Worm (Caenorhabditis elegans) whole organism, young adult: ENCODE data around the gene ubc-1.

Experiments used
- B0035.1 ChIP-seq: sonication (generic microtip); optimal IDR thresholded peaks from 2 replicates; lab custom pipeline; 2016; ENCODE audit warnings: missing genetic modification characterization, mild to moderate bottlenecking, missing compliant biosample characterization, missing genotype, missing genetic modification reagents
- B0336.3 ChIP-seq: fragments of 200-800 bp; sonication (Bioruptor generic); IDR thresholded peaks from 2 replicates; pipeline ENCODE4 v1.3.6; 2022; ENCODE audit warnings: missing genetic modification characterization, missing compliant biosample characterization
- C06A6.2 ChIP-seq: fragments of 200-800 bp; sonication (Bioruptor generic); conservative IDR thresholded peaks from 2 replicates; pipeline ENCODE4 v1.3.6; 2022; ENCODE audit warnings: missing genetic modification characterization, missing compliant biosample characterization
- D2030.7 ChIP-seq: fragments of 200-800 bp; sonication (Bioruptor generic); IDR thresholded peaks from 2 replicates; pipeline ENCODE4 v1.3.6; 2022; ENCODE audit warnings: missing genetic modification reagents, missing genetic modification characterization, missing compliant biosample characterization
- F10E7.11 ChIP-seq: sonication (generic microtip); optimal IDR thresholded peaks from 2 replicates; lab custom pipeline; 2017; ENCODE audit warnings: mild to moderate bottlenecking, missing genetic modification characterization, moderate library complexity, missing compliant biosample characterization
- F23B12.7 ChIP-seq: sonication (generic microtip); optimal IDR thresholded peaks from 2 replicates; lab custom pipeline; 2017; ENCODE audit warnings: missing genetic modification characterization, mild to moderate bottlenecking, missing compliant biosample characterization, antibody characterized with exemption, moderate library complexity; ENCODE audit not compliant: insufficient read depth
- F37B4.10 ChIP-seq: fragments of 200-800 bp; sonication (Bioruptor generic); IDR thresholded peaks from 2 replicates; pipeline ENCODE4 v1.3.6; 2022; ENCODE audit warnings: missing genetic modification characterization, missing compliant biosample characterization
- F52B5.7 ChIP-seq: sonication (generic microtip); optimal IDR thresholded peaks from 2 replicates; lab custom pipeline; 2016; ENCODE audit warnings: mild to moderate bottlenecking, missing genetic modification characterization, missing compliant biosample characterization
- F57A8.1 ChIP-seq: fragments of 200-800 bp; sonication (Bioruptor generic); optimal IDR thresholded peaks from 2 replicates; lab custom pipeline; 2018; ENCODE audit warnings: mild to moderate bottlenecking, missing genetic modification characterization, moderate library complexity, missing compliant biosample characterization
- K11D2.4 ChIP-seq: fragments of 200-800 bp; sonication (Bioruptor generic); IDR thresholded peaks from 2 replicates; pipeline ENCODE4 v1.3.6; 2022; ENCODE audit warnings: missing genetic modification reagents, missing genetic modification characterization, missing compliant biosample characterization
- T26A5.8 ChIP-seq: sonication (generic microtip); optimal IDR thresholded peaks from 2 replicates; lab custom pipeline; 2016; ENCODE audit warnings: missing genetic modification characterization, missing compliant biosample characterization
- Y53F4B.3 ChIP-seq: fragments of 200-800 bp; sonication (Bioruptor generic); IDR thresholded peaks from 2 replicates; pipeline ENCODE4 v1.3.6; 2022; ENCODE audit warnings: missing genetic modification reagents, missing genetic modification characterization, missing compliant biosample characterization
- Y53G8AR.9 ChIP-seq: fragments of 200-800 bp; sonication (Bioruptor generic); conservative IDR thresholded peaks from 2 replicates; pipeline ENCODE4 v1.3.6; 2022; ENCODE audit warnings: missing genetic modification reagents, missing genetic modification characterization, missing compliant biosample characterization
- Y56A3A.18 ChIP-seq: fragments of 200-800 bp; sonication (Bioruptor generic); IDR thresholded peaks from 2 replicates; pipeline ENCODE4 v1.3.6; 2022; ENCODE audit warnings: missing genetic modification reagents, missing genetic modification characterization, missing compliant biosample characterization
- Y79H2A.3 ChIP-seq: fragments of 200-800 bp; sonication (Bioruptor generic); conservative IDR thresholded peaks from 2 replicates; pipeline ENCODE4 v1.3.6; 2022; ENCODE audit warnings: missing genetic modification reagents, missing genetic modification characterization, missing compliant biosample characterization
- aptf-3 ChIP-seq: fragments of 200-800 bp; sonication (Bioruptor generic); IDR thresholded peaks from 2 replicates; pipeline ENCODE4 v1.3.6; 2022; ENCODE audit warnings: missing genetic modification characterization, missing compliant biosample characterization
- bed-1 ChIP-seq: fragments of 200-800 bp; sonication (Bioruptor generic); IDR thresholded peaks from 2 replicates; pipeline ENCODE4 v1.3.6; 2022; ENCODE audit warnings: missing genetic modification reagents, missing genetic modification characterization, missing compliant biosample characterization
- ccch-3 ChIP-seq: fragments of 200-800 bp; sonication (Bioruptor generic); optimal IDR thresholded peaks from 2 replicates; lab custom pipeline; 2018; ENCODE audit warnings: mild to moderate bottlenecking, missing genetic modification characterization, missing compliant biosample characterization
- cebp-2 ChIP-seq: fragments of 200-800 bp; sonication (Bioruptor generic); IDR thresholded peaks from 2 replicates; pipeline ENCODE4 v1.3.6; 2022; ENCODE audit warnings: missing genetic modification characterization, missing compliant biosample characterization
- ceh-100 ChIP-seq: fragments of 200-800 bp; sonication (Bioruptor generic); IDR thresholded peaks from 2 replicates; pipeline ENCODE4 v1.3.6; 2022; ENCODE audit warnings: missing genetic modification reagents, missing genetic modification characterization, missing compliant biosample characterization
- ceh-91 ChIP-seq: fragments of 200-800 bp; sonication (Bioruptor generic); IDR thresholded peaks from 2 replicates; pipeline ENCODE4 v1.3.6; 2022; ENCODE audit warnings: missing genetic modification reagents, missing genetic modification characterization, missing compliant biosample characterization
- chd-7 ChIP-seq: sonication (generic microtip); optimal IDR thresholded peaks from 2 replicates; lab custom pipeline; 2016; ENCODE audit warnings: mild to moderate bottlenecking, missing genetic modification characterization, moderate library complexity, missing compliant biosample characterization
- die-1 ChIP-seq: sonication (generic microtip); optimal IDR thresholded peaks from 2 replicates; lab custom pipeline; 2016; ENCODE audit warnings: missing genotype, mild to moderate bottlenecking, missing genetic modification characterization, missing compliant biosample characterization
- dox-1 ChIP-seq: fragments of 200-800 bp; sonication (Bioruptor generic); IDR thresholded peaks from 2 replicates; pipeline ENCODE4 v1.3.6; 2022; ENCODE audit warnings: missing genetic modification reagents, missing genetic modification characterization, missing compliant biosample characterization
- egl-18 ChIP-seq: fragments of 200-800 bp; sonication (Bioruptor generic); IDR thresholded peaks from 2 replicates; pipeline ENCODE4 v1.3.6; 2022; ENCODE audit warnings: missing genetic modification reagents, missing genetic modification characterization, missing compliant biosample characterization
- egl-44 ChIP-seq: fragments of 200-800 bp; sonication (Bioruptor generic); IDR thresholded peaks from 2 replicates; pipeline ENCODE4 v1.3.6; 2022; ENCODE audit warnings: missing genetic modification reagents, missing genetic modification characterization, missing compliant biosample characterization
- hmg-1.2 ChIP-seq: fragments of 200-800 bp; sonication (Bioruptor generic); IDR thresholded peaks from 2 replicates; pipeline ENCODE4 v1.3.6; 2022; ENCODE audit warnings: missing genetic modification reagents, missing genetic modification characterization, missing compliant biosample characterization
- hmg-20 ChIP-seq: fragments of 200-800 bp; sonication (Bioruptor generic); IDR thresholded peaks from 2 replicates; pipeline ENCODE4 v1.3.6; 2022; ENCODE audit warnings: missing genetic modification reagents, missing genetic modification characterization, missing compliant biosample characterization
- let-526 ChIP-seq: fragments of 200-800 bp; sonication (Bioruptor generic); IDR thresholded peaks from 2 replicates; pipeline ENCODE4 v1.3.6; 2022; ENCODE audit warnings: missing genetic modification reagents, missing genetic modification characterization, missing compliant biosample characterization
- lin-26 ChIP-seq: fragments of 200-800 bp; sonication (Bioruptor generic); IDR thresholded peaks from 2 replicates; pipeline ENCODE4 v1.3.6; 2022; ENCODE audit warnings: missing genetic modification reagents, missing genetic modification characterization, missing compliant biosample characterization
- lsy-27 ChIP-seq: sonication (generic microtip); optimal IDR thresholded peaks from 2 replicates; lab custom pipeline; 2017; ENCODE audit warnings: missing genetic modification characterization, mild to moderate bottlenecking, missing compliant biosample characterization, antibody characterized with exemption, missing genotype, borderline replicate concordance; ENCODE audit not compliant: insufficient read depth
- madf-6 ChIP-seq: fragments of 200-800 bp; sonication (Bioruptor generic); IDR thresholded peaks from 2 replicates; pipeline ENCODE4 v1.3.6; 2022; ENCODE audit warnings: missing genetic modification reagents, missing genetic modification characterization, missing compliant biosample characterization
- mel-28 ChIP-seq: sonication (generic microtip); optimal IDR thresholded peaks from 2 replicates; lab custom pipeline; 2016; ENCODE audit warnings: borderline replicate concordance, mild to moderate bottlenecking, missing genetic modification characterization, missing compliant biosample characterization
- rpc-1 ChIP-seq, 2 experiments: fragments of 150-350 bp in 1 of 2; sonication (generic microtip) in 1 of 2; optimal IDR thresholded peaks; 2 replicates each; lab custom pipeline; 2014 to 2018; ENCODE audit warnings: missing biosample characterization in 1 of 2, missing genetic modification characterization in 1 of 2, missing genetic modification reagents in 1 of 2, missing genotype in 1 of 2
- snpc-1.1 ChIP-seq: sonication (generic microtip); optimal IDR thresholded peaks from 2 replicates; lab custom pipeline; 2017; ENCODE audit warnings: missing genetic modification characterization, mild to moderate bottlenecking, missing compliant biosample characterization, antibody characterized with exemption, moderate library complexity, missing genotype, missing genetic modification reagents; ENCODE audit not compliant: insufficient read depth
- snpc-1.3 ChIP-seq: sonication (generic microtip); optimal IDR thresholded peaks from 2 replicates; lab custom pipeline; 2017; ENCODE audit warnings: missing genetic modification characterization, mild to moderate bottlenecking, missing compliant biosample characterization, antibody characterized with exemption, moderate library complexity, missing genotype, missing genetic modification reagents; ENCODE audit not compliant: insufficient read depth
- snpc-3.4 ChIP-seq: sonication (generic microtip); optimal IDR thresholded peaks from 2 replicates; lab custom pipeline; 2017; ENCODE audit warnings: missing genetic modification characterization, mild to moderate bottlenecking, missing compliant biosample characterization, antibody characterized with exemption, moderate library complexity, missing genotype, missing genetic modification reagents
- snpc-4 ChIP-seq, 5 experiments: fragments of 150-350 bp in 1 of 5; sonication (generic microtip) in 4 of 5; optimal IDR thresholded peaks; 2 replicates each; lab custom pipeline; 2014 to 2018; ENCODE audit warnings: missing genetic modification characterization in 5 of 5, missing biosample characterization in 3 of 5, antibody characterized with exemption in 2 of 5, mild to moderate bottlenecking in 2 of 5, missing compliant biosample characterization in 2 of 5, missing genotype in 2 of 5, moderate library complexity in 2 of 5, missing genetic modification reagents in 1 of 5
- sptf-2 ChIP-seq: fragments of 200-800 bp; sonication (Bioruptor generic); optimal IDR thresholded peaks from 2 replicates; lab custom pipeline; 2018; ENCODE audit warnings: mild to moderate bottlenecking, missing genetic modification characterization, missing compliant biosample characterization
- unc-130 ChIP-seq: sonication (generic microtip); optimal IDR thresholded peaks from 2 replicates; lab custom pipeline; 2016; ENCODE audit warnings: missing genetic modification reagents, missing genetic modification characterization, missing compliant biosample characterization
- unc-62 ChIP-seq: fragments of 150-350 bp; optimal IDR thresholded peaks from 2 replicates; lab custom pipeline; 2014; ENCODE audit warnings: missing biosample characterization, missing genetic modification reagents, missing genetic modification characterization
- ztf-6 ChIP-seq: fragments of 200-800 bp; sonication (Bioruptor generic); IDR thresholded peaks from 2 replicates; pipeline ENCODE4 v1.3.6; 2022; ENCODE audit warnings: missing genetic modification reagents, missing genetic modification characterization, missing compliant biosample characterization

The ubc-1 gene

DNA sequence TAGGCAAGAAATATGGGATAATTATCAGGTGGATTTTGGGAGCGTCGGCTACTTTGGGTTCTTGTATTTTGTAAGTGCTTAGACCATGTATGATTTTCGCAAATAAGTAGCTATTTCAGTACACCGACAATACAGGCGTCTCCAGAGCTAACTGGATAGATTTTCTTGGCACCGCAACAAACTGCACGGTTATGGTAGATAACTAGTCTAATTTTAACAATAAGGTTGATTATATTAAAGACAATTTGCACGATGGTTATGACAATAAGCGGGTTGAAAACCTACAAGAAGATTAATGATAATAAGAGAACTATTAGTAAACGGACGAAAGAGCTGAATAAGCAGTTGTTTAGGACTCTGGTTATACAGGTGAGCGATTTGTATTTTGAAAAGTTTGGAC, 35.5 kb upstream of the ubc-1 start:
- TF ChIP-seq unc-62 (GFP tag; lab: Kevin White, UChicago) (no peak), D2030.7 (GFP tag; lab: Robert Waterston, UW) (no peak), sptf-2 (no peak), egl-18 (no peak), snpc-1.1 (tag; lab: Kevin White, UChicago) (no peak), F10E7.11 (tag; lab: Kevin White, UChicago) (no peak), F23B12.7 (tag; lab: Kevin White, UChicago) (no peak), aptf-3 (GFP tag; lab: Robert Waterston, UW) (no peak)
- TF ChIP-seq, all 124 proteins: peak for 0

DNA sequence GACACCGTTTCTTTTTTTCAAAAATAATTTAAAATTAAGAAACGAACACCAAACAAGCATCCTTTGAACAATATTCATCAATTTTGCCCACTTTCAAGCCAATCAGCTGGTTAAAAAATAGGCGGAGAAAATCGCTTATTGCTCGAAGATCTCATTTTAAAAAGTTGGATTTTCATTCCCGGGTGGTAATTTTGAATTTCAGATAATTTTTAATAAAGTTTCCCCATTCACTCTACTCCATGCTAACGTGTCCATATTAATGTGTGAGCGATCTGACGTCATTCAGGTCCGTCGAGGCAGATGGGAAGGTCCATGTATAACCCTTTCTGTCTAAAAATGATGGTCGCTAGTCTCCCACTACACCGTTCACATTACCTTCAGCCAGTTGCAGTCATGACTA, 34.3 kb upstream of the ubc-1 start, which contains the start of gene fbxb-55:
Gene fbxb-55 (plus strand): TSS at position 301 of the 400 bp plus-strand sequence.
- TF ChIP-seq C06A6.2 (GFP tag; lab: Robert Waterston, UW) (no peak), F52B5.7 (tag; lab: Kevin White, UChicago) (no peak), bed-1 (GFP tag; lab: Robert Waterston, UW) (no peak), B0035.1 (no peak)
- TF ChIP-seq, all 124 proteins: peak for 0

DNA sequence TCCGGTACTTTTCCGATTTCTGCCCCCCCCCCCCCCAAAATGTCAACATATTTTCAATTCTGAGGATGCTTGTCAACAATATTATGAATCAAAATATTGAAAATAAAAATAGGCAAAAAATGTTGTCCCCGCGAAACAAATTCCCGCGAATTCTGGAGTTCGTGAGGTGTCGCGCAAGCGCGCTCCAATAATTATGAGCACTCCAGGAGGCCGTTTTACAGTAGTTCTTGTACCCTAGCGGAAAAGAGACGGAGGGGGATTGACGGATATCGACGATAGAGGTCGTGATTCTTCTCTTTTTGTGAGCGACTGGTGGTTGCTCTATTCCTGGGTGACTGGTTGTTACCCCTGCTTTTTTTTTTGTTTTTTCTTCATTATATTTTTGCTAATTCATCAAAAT, 32.0 kb upstream of the ubc-1 start:
- TF ChIP-seq unc-130 (GFP tag; lab: Kevin White, UChicago) (no peak), Y53F4B.3 (GFP tag; lab: Robert Waterston, UW) (no peak), F37B4.10 (GFP tag; lab: Robert Waterston, UW) (no peak), ztf-6 (GFP tag; lab: Robert Waterston, UW) (no peak), B0336.3 (GFP tag; lab: Robert Waterston, UW) (no peak), lin-26 (no peak), ccch-3 (GFP tag; lab: Kevin White, UChicago) (no peak), rpc-1 (optimal IDR thresholded peaks at IDR 0.05; lab: Kevin White, UChicago) (no peak), rpc-1 (tag; optimal IDR thresholded peaks at IDR 0.05; lab: Kevin White, UChicago) (no peak), K11D2.4 (GFP tag; lab: Robert Waterston, UW) (no peak), madf-6 (GFP tag; lab: Robert Waterston, UW) (no peak), egl-18 (no peak), Y79H2A.3 (no peak), sptf-2 (no peak), F57A8.1 (GFP tag; lab: Kevin White, UChicago) (no peak), cebp-2 (GFP tag; lab: Robert Waterston, UW) (no peak), lsy-27 (tag; lab: Kevin White, UChicago) (no peak), snpc-4 (GFP tag; optimal IDR thresholded peaks at IDR 0.05; lab: Kevin White, UChicago) (no peak), snpc-4 (tag; optimal IDR thresholded peaks at IDR 0.05; lab: Kevin White, UChicago) (no peak), dox-1 (GFP tag; lab: Robert Waterston, UW) (no peak)

DNA sequence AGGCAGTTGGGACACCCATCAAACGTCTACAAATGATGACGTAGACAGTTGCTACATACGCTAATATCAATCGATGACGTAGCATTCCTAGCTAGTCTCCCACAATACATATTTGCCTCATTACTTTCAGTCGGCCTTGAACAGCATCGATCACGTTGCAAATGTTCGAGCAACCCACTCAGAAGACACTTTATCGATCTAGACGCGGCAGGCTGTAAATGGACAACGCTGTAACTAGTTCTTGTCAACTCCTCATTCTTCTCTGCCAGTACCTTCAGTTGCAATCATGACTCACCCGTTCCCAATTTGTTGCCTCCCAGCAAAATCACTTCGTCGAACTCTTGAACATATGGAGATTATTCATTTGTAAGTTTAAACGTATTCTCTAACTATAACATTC, 30.8 kb upstream of the ubc-1 start, which contains the start of gene pqn-75:
Gene pqn-75 (plus strand): TSS at position 301 of the 400 bp plus-strand sequence.
- no peak for TF ChIP-seq hmg-20 (GFP tag; lab: Robert Waterston, UW)
- no peak for TF ChIP-seq Y56A3A.18 (GFP tag; lab: Robert Waterston, UW)
- TF ChIP-seq egl-44: no peak
- TF ChIP-seq C06A6.2 (GFP tag; lab: Robert Waterston, UW): no peak
- TF ChIP-seq snpc-1.3 (tag; lab: Kevin White, UChicago): no peak
- no peak for TF ChIP-seq Y53G8AR.9 (GFP tag; lab: Robert Waterston, UW)
- TF ChIP-seq F37B4.10 (GFP tag; lab: Robert Waterston, UW): no peak
- no peak for TF ChIP-seq hmg-1.2
- TF ChIP-seq let-526 (GFP tag; lab: Robert Waterston, UW): no peak
- TF ChIP-seq snpc-4 (GFP tag; optimal IDR thresholded peaks at IDR 0.05; lab: Kevin White, UChicago): no peak
- TF ChIP-seq snpc-4 (tag; optimal IDR thresholded peaks at IDR 0.05; lab: Kevin White, UChicago): no peak
- no peak for TF ChIP-seq F52B5.7 (tag; lab: Kevin White, UChicago)
- no peak for TF ChIP-seq T26A5.8
- no peak for TF ChIP-seq snpc-3.4 (tag; lab: Kevin White, UChicago)
- TF ChIP-seq ceh-100 (GFP tag; lab: Robert Waterston, UW): no peak
- TF ChIP-seq unc-62 (GFP tag; lab: Kevin White, UChicago): no peak
- no peak for TF ChIP-seq ceh-91 (GFP tag; lab: Robert Waterston, UW)
- TF ChIP-seq chd-7: no peak
- no peak for TF ChIP-seq die-1 (tag; lab: Kevin White, UChicago)
- TF ChIP-seq mel-28 (tag; lab: Kevin White, UChicago): no peak
